Fruit fly (Drosophila melanogaster) whole organism: Measurements from ENCODE around the gene CG13813.

Source experiments
- CG8478 ChIP-seq: fragments of >200 bp; optimal IDR thresholded peaks from 2 replicates; lab custom pipeline; 2018; ENCODE audit warnings: inconsistent platforms
- EcR ChIP-seq, 2 experiments: fragments of >200 bp; optimal IDR thresholded peaks; 2 replicates each; lab custom pipeline; 2017; ENCODE audit warnings: missing biosample characterization in 2 of 2, missing genetic modification characterization in 2 of 2, missing genetic modification reagents in 2 of 2
- pan ChIP-seq: fragments of >200 bp; optimal IDR thresholded peaks from 2 replicates; lab custom pipeline; 2017
- psq ChIP-seq: fragments of >200 bp; optimal IDR thresholded peaks from 2 replicates; lab custom pipeline; 2017
- usp ChIP-seq: fragments of >200 bp; optimal IDR thresholded peaks from 2 replicates; lab custom pipeline; 2017; ENCODE audit warnings: missing biosample characterization, missing genetic modification characterization, mixed read lengths

DNA sequence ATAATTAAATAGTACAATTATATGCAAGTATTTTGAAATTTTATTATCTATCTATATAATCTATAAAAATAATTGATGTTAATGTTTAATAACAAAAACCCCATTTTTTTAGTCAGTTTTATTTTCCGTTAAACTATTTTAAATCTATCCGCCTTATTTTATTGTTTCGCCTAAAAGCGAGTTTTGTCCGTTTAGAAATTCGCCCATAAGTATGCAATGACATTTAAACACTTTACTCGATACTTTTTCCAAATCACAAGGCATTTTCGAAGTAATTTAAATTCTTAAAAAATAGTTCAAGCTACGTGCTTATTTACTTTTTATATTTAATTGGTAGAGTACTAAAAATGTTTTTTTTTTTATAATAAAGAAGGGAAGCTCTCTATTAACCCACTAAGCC, 10.6 kb upstream of the CG13813 start:
- TF ChIP-seq pan (lab: Kevin White, UChicago) (no peak), EcR (GFP tag; optimal IDR thresholded peaks at IDR 0.05; lab: Kevin White, UChicago) (no peak), usp (GFP tag; lab: Kevin White, UChicago) (no peak), CG8478 (lab: Kevin White, UChicago) (no peak), psq (no peak)
